Fruit fly (Drosophila melanogaster): ENCODE results near the gene Cnx14D.
A peak's percentile ranks its signal among the peaks of the same experiment; 100 is the strongest.

The Cnx14D gene

DNA sequence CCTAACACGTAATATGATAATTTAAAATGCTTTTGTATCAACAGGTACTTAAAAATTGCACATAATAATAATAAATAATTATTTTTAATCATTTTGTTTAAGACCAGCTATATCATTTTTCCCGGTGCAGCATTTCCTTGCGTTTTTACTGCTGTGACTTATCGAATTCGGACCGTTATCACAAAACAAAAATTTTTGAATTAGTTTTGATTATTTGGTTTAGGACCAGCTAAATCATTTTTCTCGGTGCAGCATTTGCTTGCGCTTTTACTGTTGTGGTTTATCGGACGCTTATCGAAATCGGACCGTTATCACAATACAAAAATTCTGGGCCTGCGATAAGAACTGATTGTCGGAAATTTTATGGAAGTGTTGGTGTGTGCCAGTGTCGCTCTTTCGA is 27.4 kb upstream of the Cnx14D start (continued):
- TF ChIP-seq Deaf1 (tag; optimal IDR thresholded peaks at IDR 0.05) (peak; percentile 46), toy (GFP tag; IDR thresholded peaks at IDR 0.05) (no peak), NfI (GFP tag; optimal IDR thresholded peaks at IDR 0.05) (peak; percentile 84), CG6272 (GFP tag; IDR thresholded peaks at IDR 0.05) (no peak), corto (GFP tag; optimal IDR thresholded peaks at IDR 0.05) (no peak), dmrt99B (tag; optimal IDR thresholded peaks at IDR 0.05) (peak; percentile 88), trh (GFP tag; optimal IDR thresholded peaks at IDR 0.05) (peak; percentile 20), CG7786 (GFP tag; optimal IDR thresholded peaks at IDR 0.05) (peak; percentile 61), pros (GFP tag; optimal IDR thresholded peaks at IDR 0.05) (no peak), pzg (GFP tag; optimal IDR thresholded peaks at IDR 0.05) (no peak), run (tag; optimal IDR thresholded peaks at IDR 0.05) (peak; percentile 72), CG11085 (GFP tag; IDR thresholded peaks at IDR 0.05) (peak; percentile 56; the same call in 1 of the 2 replicates), klu (GFP tag; IDR thresholded peaks at IDR 0.05) (no peak), CG14965 (GFP tag; optimal IDR thresholded peaks at IDR 0.05; ENCODE audit: borderline replicate concordance) (no peak), B-H2 (GFP tag; optimal IDR thresholded peaks at IDR 0.05) (peak; percentile 10), cas (GFP tag; IDR thresholded peaks at IDR 0.05) (0 out of 2 replicates have a peak, but pooled peaks have one; percentile 39), CG12236 (GFP tag; optimal IDR thresholded peaks at IDR 0.05) (peak; percentile 19), so (GFP tag; IDR thresholded peaks at IDR 0.05) (no peak), CG31441 (GFP tag; IDR thresholded peaks at IDR 0.05) (peak; percentile 88), CG10209 (GFP tag; optimal IDR thresholded peaks at IDR 0.05) (peak; percentile 84), Sry-β (GFP tag; optimal IDR thresholded peaks at IDR 0.05) (no peak), HLH4C (GFP tag; IDR thresholded peaks at IDR 0.05; ENCODE audit: partially characterized antibody) (no peak), nerfin-1 (tag; optimal IDR thresholded peaks at IDR 0.05) (peak; percentile 32), fru (optimal IDR thresholded peaks at IDR 0.05) (no peak), CG13287 (GFP tag; IDR thresholded peaks at IDR 0.05; ENCODE audit: partially characterized antibody) (peak; percentile 36), CG5180 (GFP tag; optimal IDR thresholded peaks at IDR 0.05) (peak; percentile 47), gsb (GFP tag; IDR thresholded peaks at IDR 0.05) (no peak; the same call in 1 of the 2 replicates), CG12104 (GFP tag; optimal IDR thresholded peaks at IDR 0.05) (peak; percentile 74), psq (GFP tag; optimal IDR thresholded peaks at IDR 0.05) (no peak), Hr3 (GFP tag; optimal IDR thresholded peaks at IDR 0.05) (peak; percentile 31), bcd (GFP tag; optimal IDR thresholded peaks at IDR 0.05) (peak; percentile 81), CG31365 (tag; optimal IDR thresholded peaks at IDR 0.05) (no peak), Dref (GFP tag; IDR thresholded peaks at IDR 0.05) (peak; percentile 50), YL-1 (GFP tag; optimal IDR thresholded peaks at IDR 0.05) (no peak), BEAF-32 (GFP tag; optimal IDR thresholded peaks at IDR 0.05) (no peak), gem (tag; optimal IDR thresholded peaks at IDR 0.05) (peak; percentile 91), CG11696 (GFP tag; IDR thresholded peaks at IDR 0.05) (peak; percentile 65; the same call in 1 of the 2 replicates), grau (tag; optimal IDR thresholded peaks at IDR 0.05) (peak; percentile 84), CG17186 (GFP tag; optimal IDR thresholded peaks at IDR 0.05) (peak; percentile 8), Asciz (GFP tag; optimal IDR thresholded peaks at IDR 0.05) (peak; percentile 81), dm (GFP tag; optimal IDR thresholded peaks at IDR 0.05) (no peak), Taf1 (GFP tag; IDR thresholded peaks at IDR 0.05) (peak; percentile 48; the same call in 1 of the 2 replicates), CkIIα-i1 (GFP tag; IDR thresholded peaks at IDR 0.05) (0 out of 2 replicates have a peak, but pooled peaks have one; percentile 12), CG6791 (GFP tag; IDR thresholded peaks at IDR 0.05; ENCODE audit: partially characterized antibody) (no peak), MBD-R2 (GFP tag; IDR thresholded peaks at IDR 0.05) (peak; percentile 47), eyg (GFP tag; optimal IDR thresholded peaks at IDR 0.05) (peak; percentile 57), CG5245 (GFP tag; optimal IDR thresholded peaks at IDR 0.05) (peak; percentile 69), dysf (GFP tag; IDR thresholded peaks at IDR 0.05) (peak; percentile 86; the same call in 2 of the 3 replicates), sima (GFP tag; optimal IDR thresholded peaks at IDR 0.05) (no peak), Trl (optimal IDR thresholded peaks at IDR 0.05) (no peak), Trl (GFP tag; optimal IDR thresholded peaks at IDR 0.05) (peak; percentile 49)
